Worm (Caenorhabditis elegans) whole organism, midembryonic: ENCODE data around the gene rme-6.

Source experiments
- cog-1 ChIP-seq: sonication (generic microtip); optimal IDR thresholded peaks from 2 replicates; lab custom pipeline; 2016; ENCODE audit warnings: missing genetic modification characterization, missing compliant biosample characterization
- tab-1 ChIP-seq: fragments of 200-800 bp; sonication (Bioruptor generic); IDR thresholded peaks from 2 replicates; pipeline ENCODE4 v1.3.6; 2022; ENCODE audit warnings: missing genetic modification characterization, missing compliant biosample characterization

ce11 chrX:1120326-1120725 lies 23.4 kb downstream of the rme-6 start:
- TF ChIP-seq tab-1 (GFP tag; lab: Robert Waterston, UW) = no peak
- TF ChIP-seq cog-1 (tag; lab: Kevin White, UChicago) = peak; percentile 80
